Worm (Caenorhabditis elegans): ENCODE results near the gene erh-1.

ce11 chrV:10592479-10592878, 13.5 kb upstream of the erh-1 start, which contains the start of gene T21C9.9:
- TF ChIP-seq pqm-1 (tag; optimal IDR thresholded peaks at IDR 0.05) (no peak), daf-16 (GFP tag; optimal IDR thresholded peaks at IDR 0.05) (no peak), daf-16 (tag; optimal IDR thresholded peaks at IDR 0.05) (no peak), nhr-77 (tag; optimal IDR thresholded peaks at IDR 0.05) (no peak), madf-9 (GFP tag; conservative IDR thresholded peaks at IDR 0.05) (no peak), ZK546.5 (tag; optimal IDR thresholded peaks at IDR 0.05) (no peak), mxl-2 (GFP tag; conservative IDR thresholded peaks at IDR 0.05) (no peak), lsy-2 (tag; optimal IDR thresholded peaks at IDR 0.05) (no peak), lir-3 (tag; optimal IDR thresholded peaks at IDR 0.05) (no peak), mdl-1 (tag; optimal IDR thresholded peaks at IDR 0.05) (no peak)

Data from whole organism, L4 larva.